Fruit fly (Drosophila melanogaster) whole organism, adult: ENCODE data around the gene lectin-24A.

Source experiments
- CG11617 ChIP-seq: fragments of 200-800 bp; sonication (Bioruptor generic); optimal IDR thresholded peaks from 2 replicates; lab custom pipeline; 2017; ENCODE audit warnings: mild to moderate bottlenecking, missing biosample characterization, missing genetic modification reagents, missing genetic modification characterization
- CG12768 ChIP-seq: fragments of 200-800 bp; sonication (Bioruptor generic); optimal IDR thresholded peaks from 2 replicates; lab custom pipeline; 2017; ENCODE audit warnings: missing biosample characterization, missing genetic modification characterization, mild to moderate bottlenecking, moderate library complexity, missing genetic modification reagents
- CG14711 ChIP-seq: fragments of 200-800 bp; sonication (Bioruptor generic); optimal IDR thresholded peaks from 2 replicates; lab custom pipeline; 2018; ENCODE audit warnings: missing biosample characterization, mild to moderate bottlenecking, missing genetic modification characterization, moderate library complexity
- CG1620 ChIP-seq: fragments of 200-800 bp; sonication (Bioruptor generic); optimal IDR thresholded peaks from 2 replicates; lab custom pipeline; 2016; ENCODE audit warnings: missing biosample characterization, missing genetic modification characterization
- CG33017 ChIP-seq: fragments of 200-800 bp; sonication (Bioruptor generic); optimal IDR thresholded peaks from 2 replicates; lab custom pipeline; 2018; ENCODE audit warnings: missing biosample characterization, mild to moderate bottlenecking, missing genetic modification characterization, moderate library complexity
- CG5204 ChIP-seq: fragments of 200-800 bp; sonication (Bioruptor generic); optimal IDR thresholded peaks from 2 replicates; lab custom pipeline; 2016; ENCODE audit warnings: missing biosample characterization, missing genetic modification characterization
- CG7045 ChIP-seq: fragments of 200-800 bp; sonication (Bioruptor generic); optimal IDR thresholded peaks from 2 replicates; lab custom pipeline; 2017; ENCODE audit warnings: missing biosample characterization, mild to moderate bottlenecking, missing genetic modification characterization
- CG7101 ChIP-seq: fragments of 200-800 bp; sonication (Bioruptor generic); optimal IDR thresholded peaks from 2 replicates; lab custom pipeline; 2018; ENCODE audit warnings: missing biosample characterization, mild to moderate bottlenecking, missing genetic modification characterization, moderate library complexity
- Clk ChIP-seq: fragments of 200-800 bp; sonication (Bioruptor generic); optimal IDR thresholded peaks from 2 replicates; lab custom pipeline; 2017; ENCODE audit warnings: missing biosample characterization, missing genetic modification characterization
- Crg-1 ChIP-seq: fragments of 200-800 bp; sonication (Bioruptor generic); optimal IDR thresholded peaks from 2 replicates; lab custom pipeline; 2016; ENCODE audit warnings: missing biosample characterization, missing genetic modification characterization
- Hr96 ChIP-seq: fragments of 200-800 bp; sonication (Bioruptor generic); optimal IDR thresholded peaks from 2 replicates; lab custom pipeline; 2016; ENCODE audit warnings: missing biosample characterization, missing genetic modification characterization
- Mnt ChIP-seq: fragments of 200-800 bp; sonication (Bioruptor generic); optimal IDR thresholded peaks from 2 replicates; lab custom pipeline; 2016; ENCODE audit warnings: missing biosample characterization, mild to moderate bottlenecking, missing genetic modification characterization
- bab1 ChIP-seq: fragments of 200-800 bp; sonication (Bioruptor generic); optimal IDR thresholded peaks from 3 replicates; lab custom pipeline; 2019; ENCODE audit warnings: missing biosample characterization, mild to moderate bottlenecking, missing genetic modification characterization, moderate library complexity
- cic ChIP-seq: fragments of 200-800 bp; sonication (Bioruptor generic); optimal IDR thresholded peaks from 2 replicates; lab custom pipeline; 2017; ENCODE audit warnings: missing biosample characterization, mild to moderate bottlenecking, missing genetic modification characterization, moderate library complexity
- cnc ChIP-seq, 2 experiments: fragments of >200 bp; optimal IDR thresholded peaks; 2 replicates each; lab custom pipeline; 2017
- kay ChIP-seq: fragments of 200-800 bp; sonication (Bioruptor generic); peaks from one replicate; lab custom pipeline; 2016; ENCODE audit warnings: missing biosample characterization, missing genetic modification characterization, borderline replicate concordance
- ovo ChIP-seq: fragments of 200-800 bp; sonication (Bioruptor generic); optimal IDR thresholded peaks from 2 replicates; lab custom pipeline; 2016; ENCODE audit warnings: missing biosample characterization, missing genetic modification characterization
- pad ChIP-seq: fragments of 200-800 bp; sonication (Bioruptor generic); optimal IDR thresholded peaks from 3 replicates; lab custom pipeline; 2017; ENCODE audit warnings: missing biosample characterization, missing genetic modification characterization, mild to moderate bottlenecking, moderate library complexity, missing genetic modification reagents
- tj ChIP-seq: fragments of 200-800 bp; sonication (Bioruptor generic); optimal IDR thresholded peaks from 3 replicates; lab custom pipeline; 2017; ENCODE audit warnings: missing biosample characterization, mild to moderate bottlenecking, missing genetic modification characterization, moderate library complexity
- toe ChIP-seq: fragments of 200-800 bp; sonication (Bioruptor generic); optimal IDR thresholded peaks from 2 replicates; lab custom pipeline; 2016; ENCODE audit warnings: missing biosample characterization, missing genetic modification characterization

lectin-24A gene

DNA sequence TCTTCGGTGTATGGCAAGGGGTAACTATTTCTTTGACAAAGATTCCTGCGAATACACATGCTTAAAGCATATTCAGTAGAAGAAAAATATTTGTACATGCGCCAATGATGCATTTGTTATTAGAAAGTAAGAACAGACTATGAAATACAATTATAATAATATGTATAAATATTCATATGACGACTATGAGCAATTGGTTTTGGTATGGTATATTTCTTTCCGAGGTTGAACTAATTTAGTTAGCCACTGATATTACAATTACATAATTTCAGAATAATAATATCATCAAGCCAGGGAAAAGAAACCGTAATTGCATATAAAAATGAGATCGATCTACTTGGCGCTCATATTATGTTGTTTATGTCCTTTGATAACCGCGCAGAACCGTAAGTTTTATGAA, 16.0 kb downstream of the lectin-24A start, which contains the start of gene CG43145:
Gene CG43145 (plus strand): TSS at position 301 of the 400 bp plus-strand sequence.
- TF ChIP-seq CG33017 (tag; lab: Kevin White, UChicago) (no peak), CG7101 (tag; lab: Kevin White, UChicago) (no peak), pad (no peak), Crg-1 (GFP tag; lab: Kevin White, UChicago) (no peak), tj (GFP tag; lab: Kevin White, UChicago) (no peak), Hr96 (GFP tag; lab: Kevin White, UChicago) (no peak), bab1 (GFP tag; lab: Kevin White, UChicago) (no peak), CG11617 (GFP tag; lab: Kevin White, UChicago) (no peak), CG1620 (GFP tag; lab: Kevin White, UChicago) (no peak), toe (GFP tag; lab: Kevin White, UChicago) (no peak), ovo (GFP tag; lab: Kevin White, UChicago) (no peak)

DNA sequence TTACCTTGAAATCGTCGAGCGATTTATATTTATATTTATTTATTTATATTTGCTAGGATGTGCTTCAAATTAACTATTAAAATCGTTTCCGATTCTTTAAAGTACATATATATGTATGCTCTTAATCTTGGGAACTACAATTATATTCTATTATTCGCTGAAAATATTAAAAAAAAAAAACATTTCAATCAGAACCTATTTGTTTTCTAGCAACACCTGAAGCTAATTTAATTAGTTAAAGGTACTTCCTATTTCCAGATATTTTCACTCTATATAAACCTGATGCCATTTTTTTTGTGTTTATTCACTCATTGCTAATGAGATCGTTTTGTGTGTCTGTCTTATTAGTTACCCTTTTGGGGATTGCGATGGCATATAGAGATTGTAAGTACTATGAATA, 16.6 kb downstream of the lectin-24A start, which contains the start of gene CG42467:
Gene CG42467 (plus strand): TSS at position 301 of the 400 bp plus-strand sequence.
- TF ChIP-seq tj (GFP tag; lab: Kevin White, UChicago) (no peak), Hr96 (GFP tag; lab: Kevin White, UChicago) (no peak), CG14711 (tag; lab: Kevin White, UChicago) (no peak), Crg-1 (GFP tag; lab: Kevin White, UChicago) (no peak), CG11617 (GFP tag; lab: Kevin White, UChicago) (no peak), bab1 (GFP tag; lab: Kevin White, UChicago) (no peak), CG1620 (GFP tag; lab: Kevin White, UChicago) (no peak), Clk (GFP tag; lab: Kevin White, UChicago) (no peak), CG33017 (tag; lab: Kevin White, UChicago) (no peak), Mnt (GFP tag; lab: Kevin White, UChicago) (no peak), CG12768 (GFP tag; lab: Kevin White, UChicago) (no peak), pad (no peak), ovo (GFP tag; lab: Kevin White, UChicago) (no peak), kay (GFP tag; lab: Kevin White, UChicago) (no peak), cnc (optimal IDR thresholded peaks at IDR 0.05; lab: Kevin White, UChicago) (no peak), CG7101 (tag; lab: Kevin White, UChicago) (no peak), CG7045 (GFP tag; lab: Kevin White, UChicago) (no peak)

DNA sequence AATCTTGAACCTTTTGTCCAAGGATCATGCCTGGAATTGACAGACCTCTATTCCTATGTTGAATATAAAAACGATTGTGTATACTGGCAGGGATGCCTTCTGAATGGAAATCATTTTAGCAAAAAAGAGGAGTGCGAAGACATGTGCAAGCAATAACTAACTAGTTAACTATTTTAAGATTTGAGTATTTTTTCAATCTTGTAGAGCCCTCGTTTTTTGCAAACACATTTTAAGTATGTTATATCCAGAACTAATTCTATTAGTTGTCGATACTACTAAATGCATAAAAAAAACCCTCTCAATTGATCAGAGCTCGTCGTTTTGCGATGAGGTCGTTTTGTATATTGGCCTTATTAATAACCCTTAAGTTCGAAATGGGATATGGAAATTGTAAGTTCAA, 17.2 kb downstream of the lectin-24A start, which contains the start of gene Sfp24C1:
Gene Sfp24C1 (plus strand): TSS at position 301 of the 400 bp plus-strand sequence.
- TF ChIP-seq Hr96 (GFP tag; lab: Kevin White, UChicago), result no peak
- TF ChIP-seq Clk (GFP tag; lab: Kevin White, UChicago), result no peak
- TF ChIP-seq Crg-1 (GFP tag; lab: Kevin White, UChicago), result no peak
- no peak for TF ChIP-seq CG12768 (GFP tag; lab: Kevin White, UChicago)

DNA sequence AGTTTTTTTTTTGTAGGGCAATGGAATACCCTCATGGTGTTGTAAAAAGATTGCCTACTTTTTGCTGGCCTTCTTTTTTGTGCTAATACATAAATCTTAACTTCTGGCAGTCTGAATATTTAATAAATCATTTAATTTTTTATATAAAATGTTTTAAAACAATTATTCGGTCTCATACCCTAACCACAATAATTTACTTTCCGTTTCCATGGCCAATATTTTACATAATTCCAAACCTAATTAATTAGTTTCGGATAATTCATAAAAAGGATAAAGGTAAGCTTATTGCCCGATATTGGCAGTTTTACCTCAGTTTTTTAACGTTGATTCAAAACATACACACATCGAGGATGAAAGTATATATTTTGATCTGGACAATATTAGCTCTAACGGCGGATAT, 17.7 kb downstream of the lectin-24A start, which contains the start of gene CG42465:
Gene CG42465 (plus strand): TSS at position 301 of the 400 bp plus-strand sequence.
- TF ChIP-seq Hr96 (GFP tag; lab: Kevin White, UChicago), result no peak
- no peak for TF ChIP-seq toe (GFP tag; lab: Kevin White, UChicago)
- no peak for TF ChIP-seq ovo (GFP tag; lab: Kevin White, UChicago)
- no peak for TF ChIP-seq CG7101 (tag; lab: Kevin White, UChicago)
- TF ChIP-seq bab1 (GFP tag; lab: Kevin White, UChicago), result no peak
- no peak for TF ChIP-seq Clk (GFP tag; lab: Kevin White, UChicago)
- no peak for TF ChIP-seq cic (GFP tag; lab: Kevin White, UChicago)
- no peak for TF ChIP-seq CG7045 (GFP tag; lab: Kevin White, UChicago)
- no peak for TF ChIP-seq CG11617 (GFP tag; lab: Kevin White, UChicago)
- TF ChIP-seq cnc (optimal IDR thresholded peaks at IDR 0.05; lab: Kevin White, UChicago), result no peak
- TF ChIP-seq CG33017 (tag; lab: Kevin White, UChicago), result no peak

DNA sequence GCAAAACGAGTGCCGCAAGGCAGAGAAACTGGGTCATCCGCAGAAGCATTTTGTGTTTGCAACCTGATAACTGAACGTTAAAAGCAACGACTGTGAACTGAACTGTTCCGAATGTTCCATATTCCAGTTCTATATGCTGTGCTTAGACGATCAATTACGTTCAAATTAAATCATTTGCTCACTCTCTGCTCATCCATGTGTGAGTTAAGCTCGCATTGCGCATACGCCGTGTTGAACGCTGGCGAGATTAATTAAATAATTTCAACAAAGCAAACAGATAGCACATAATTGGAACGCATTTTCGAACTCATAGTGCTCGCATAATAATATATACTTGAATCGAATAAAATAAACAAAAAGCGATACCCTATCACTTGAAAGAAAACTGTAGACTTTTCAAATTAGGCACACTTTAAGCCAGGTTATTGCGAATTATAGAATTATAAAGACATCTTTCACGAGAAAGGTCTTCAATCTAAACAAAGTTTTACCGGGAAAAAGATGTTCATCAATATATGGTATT, 18.5 kb downstream of the lectin-24A start, which contains the start of the genes CG10031 and CG42464:
Gene CG10031 (minus strand): TSS at position 101 of the 523 bp plus-strand sequence.
Gene CG42464 (plus strand): TSS at position 473 of the 523 bp plus-strand sequence.
- TF ChIP-seq cnc (optimal IDR thresholded peaks at IDR 0.05; lab: Kevin White, UChicago) (no peak), kay (GFP tag; lab: Kevin White, UChicago) (peak; percentile 84)

DNA sequence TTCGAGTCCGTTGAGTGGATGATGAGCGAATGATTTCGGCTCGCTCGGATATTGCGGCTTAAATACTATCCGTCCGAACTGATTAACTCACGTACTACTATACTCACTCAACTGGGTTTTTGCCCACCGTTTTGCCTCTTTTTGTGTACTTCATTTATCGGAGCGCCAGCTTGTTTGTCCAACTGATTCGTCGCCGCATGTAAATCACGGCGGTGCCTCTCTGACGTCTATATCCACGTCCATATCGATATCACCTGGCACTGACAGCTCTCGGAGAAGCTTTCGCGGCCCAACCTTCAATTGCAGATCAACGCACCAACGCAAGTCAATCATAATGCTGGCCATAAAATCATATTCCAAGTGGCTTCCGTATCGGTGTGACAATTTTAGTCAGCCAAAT, 19.8 kb downstream of the lectin-24A start, which contains the start of gene CG3604:
Gene CG3604 (minus strand): TSS at position 101 of the 400 bp plus-strand sequence.
- TF ChIP-seq kay (GFP tag; lab: Kevin White, UChicago), result no peak
- TF ChIP-seq Crg-1 (GFP tag; lab: Kevin White, UChicago), result no peak
- no peak for TF ChIP-seq CG33017 (tag; lab: Kevin White, UChicago)
- TF ChIP-seq CG5204, result no peak
- TF ChIP-seq CG11617 (GFP tag; lab: Kevin White, UChicago), result no peak
- no peak for TF ChIP-seq Hr96 (GFP tag; lab: Kevin White, UChicago)
- no peak for TF ChIP-seq Clk (GFP tag; lab: Kevin White, UChicago)
- TF ChIP-seq bab1 (GFP tag; lab: Kevin White, UChicago), result no peak
- TF ChIP-seq CG14711 (tag; lab: Kevin White, UChicago), result no peak
- no peak for TF ChIP-seq cic (GFP tag; lab: Kevin White, UChicago)
- TF ChIP-seq CG7045 (GFP tag; lab: Kevin White, UChicago), result no peak
- TF ChIP-seq ovo (GFP tag; lab: Kevin White, UChicago), result no peak
- TF ChIP-seq cnc (optimal IDR thresholded peaks at IDR 0.05; lab: Kevin White, UChicago), result no peak
- no peak for TF ChIP-seq CG12768 (GFP tag; lab: Kevin White, UChicago)
- no peak for TF ChIP-seq tj (GFP tag; lab: Kevin White, UChicago)
- TF ChIP-seq pad, result no peak
- no peak for TF ChIP-seq CG1620 (GFP tag; lab: Kevin White, UChicago)
